Worm (Caenorhabditis elegans) whole organism, late embryonic: Measurements from ENCODE around the gene ZK666.12.

Experiments
- C08G9.2 ChIP-seq: sonication (generic microtip); optimal IDR thresholded peaks from 2 replicates; lab custom pipeline; 2016; ENCODE audit warnings: mild to moderate bottlenecking, missing genetic modification characterization, moderate library complexity, missing compliant biosample characterization
- K02D7.2 ChIP-seq: sonication (generic microtip); optimal IDR thresholded peaks from 2 replicates; lab custom pipeline; 2017; ENCODE audit warnings: mild to moderate bottlenecking, missing genetic modification characterization, missing compliant biosample characterization
- K09A11.1 ChIP-seq: sonication (generic microtip); optimal IDR thresholded peaks from 2 replicates; lab custom pipeline; 2017; ENCODE audit warnings: antibody characterized with exemption, mild to moderate bottlenecking, missing genetic modification characterization, missing compliant biosample characterization; ENCODE audit not compliant: insufficient read depth
- ceh-14 ChIP-seq: sonication (generic microtip); optimal IDR thresholded peaks from 2 replicates; lab custom pipeline; 2016; ENCODE audit warnings: missing genotype, missing genetic modification characterization, missing compliant biosample characterization
- ceh-18 ChIP-seq: sonication (generic microtip); optimal IDR thresholded peaks from 2 replicates; lab custom pipeline; 2016; ENCODE audit warnings: missing genetic modification characterization, missing compliant biosample characterization
- ceh-2 ChIP-seq: sonication (generic microtip); optimal IDR thresholded peaks from 2 replicates; lab custom pipeline; 2016; ENCODE audit warnings: missing genotype, missing genetic modification characterization, missing compliant biosample characterization
- ceh-22 ChIP-seq: sonication (generic microtip); optimal IDR thresholded peaks from 2 replicates; lab custom pipeline; 2017; ENCODE audit warnings: missing biosample characterization, missing genetic modification characterization
- ceh-31 ChIP-seq: sonication (generic microtip); optimal IDR thresholded peaks from 2 replicates; lab custom pipeline; 2016; ENCODE audit warnings: missing genetic modification characterization, missing compliant biosample characterization
- ceh-34 ChIP-seq: sonication (generic microtip); optimal IDR thresholded peaks from 2 replicates; lab custom pipeline; 2016; ENCODE audit warnings: mild to moderate bottlenecking, missing genetic modification characterization, missing compliant biosample characterization
- ceh-48 ChIP-seq: sonication (generic microtip); optimal IDR thresholded peaks from 2 replicates; lab custom pipeline; 2016; ENCODE audit warnings: missing genetic modification characterization, inconsistent platforms, missing compliant biosample characterization
- ceh-6 ChIP-seq: fragments of 200-800 bp; sonication (Bioruptor generic); optimal IDR thresholded peaks from 2 replicates; lab custom pipeline; 2018; ENCODE audit warnings: mild to moderate bottlenecking, missing genetic modification characterization, missing compliant biosample characterization
- ceh-9 ChIP-seq: sonication (generic microtip); optimal IDR thresholded peaks from 2 replicates; lab custom pipeline; 2016; ENCODE audit warnings: mild to moderate bottlenecking, missing genetic modification characterization, inconsistent platforms, missing compliant biosample characterization
- che-1 ChIP-seq: sonication (generic microtip); optimal IDR thresholded peaks from 2 replicates; lab custom pipeline; 2016; ENCODE audit warnings: mild to moderate bottlenecking, missing genetic modification characterization, missing compliant biosample characterization
- dmd-4 ChIP-seq: sonication (generic microtip); optimal IDR thresholded peaks from 2 replicates; lab custom pipeline; 2016; ENCODE audit warnings: borderline replicate concordance, missing genetic modification characterization, missing compliant biosample characterization
- elt-4 ChIP-seq: sonication (generic microtip); optimal IDR thresholded peaks from 2 replicates; lab custom pipeline; 2016; ENCODE audit warnings: missing genetic modification characterization, missing compliant biosample characterization
- ets-4 ChIP-seq: sonication (generic microtip); optimal IDR thresholded peaks from 2 replicates; lab custom pipeline; 2016; ENCODE audit warnings: missing genetic modification characterization, missing compliant biosample characterization
- eyg-1 ChIP-seq: sonication (generic microtip); optimal IDR thresholded peaks from 2 replicates; lab custom pipeline; 2016; ENCODE audit warnings: missing genotype, missing genetic modification characterization, missing compliant biosample characterization
- gmeb-2 ChIP-seq: sonication (generic microtip); optimal IDR thresholded peaks from 2 replicates; lab custom pipeline; 2016; ENCODE audit warnings: missing genetic modification characterization, inconsistent platforms, missing compliant biosample characterization
- hlh-13 ChIP-seq: fragments of 200-800 bp; sonication (Bioruptor generic); optimal IDR thresholded peaks from 2 replicates; lab custom pipeline; 2018; ENCODE audit warnings: mild to moderate bottlenecking, missing genetic modification characterization, missing compliant biosample characterization
- hlh-15 ChIP-seq: sonication (generic microtip); optimal IDR thresholded peaks from 2 replicates; lab custom pipeline; 2016; ENCODE audit warnings: missing genetic modification characterization, missing compliant biosample characterization
- hlh-30 ChIP-seq: sonication (generic microtip); optimal IDR thresholded peaks from 2 replicates; lab custom pipeline; 2017; ENCODE audit warnings: antibody characterized with exemption, missing genetic modification characterization, missing compliant biosample characterization; ENCODE audit not compliant: insufficient read depth
- lin-11 ChIP-seq: fragments of 200-800 bp; sonication (Bioruptor generic); optimal IDR thresholded peaks from 2 replicates; lab custom pipeline; 2018; ENCODE audit warnings: mild to moderate bottlenecking, missing genetic modification characterization, missing compliant biosample characterization
- mec-3 ChIP-seq: sonication (generic microtip); optimal IDR thresholded peaks from 2 replicates; lab custom pipeline; 2016; ENCODE audit warnings: borderline replicate concordance, missing genetic modification characterization, missing compliant biosample characterization
- nfya-1 ChIP-seq: sonication (generic microtip); optimal IDR thresholded peaks from 2 replicates; lab custom pipeline; 2017; ENCODE audit warnings: missing genetic modification characterization, mild to moderate bottlenecking, missing compliant biosample characterization, antibody characterized with exemption, moderate library complexity
- nhr-11 ChIP-seq: fragments of 150-350 bp; optimal IDR thresholded peaks from 2 replicates; lab custom pipeline; 2014; ENCODE audit warnings: missing biosample characterization, missing genetic modification characterization
- nhr-232 ChIP-seq: sonication (generic microtip); optimal IDR thresholded peaks from 2 replicates; lab custom pipeline; 2016; ENCODE audit warnings: missing genetic modification characterization, missing compliant biosample characterization
- npax-4 ChIP-seq: sonication (generic microtip); optimal IDR thresholded peaks from 2 replicates; lab custom pipeline; 2016; ENCODE audit warnings: missing genetic modification characterization, missing compliant biosample characterization
- pax-1 ChIP-seq: fragments of 150-350 bp; optimal IDR thresholded peaks from 2 replicates; lab custom pipeline; 2014; ENCODE audit warnings: missing biosample characterization, missing genetic modification characterization
- rnt-1 ChIP-seq: sonication (generic microtip); optimal IDR thresholded peaks from 2 replicates; lab custom pipeline; 2016; ENCODE audit warnings: missing genetic modification characterization, missing compliant biosample characterization
- sdc-2 ChIP-seq: sonication (generic microtip); optimal IDR thresholded peaks from 2 replicates; lab custom pipeline; 2016; ENCODE audit warnings: missing genotype, missing genetic modification characterization, missing compliant biosample characterization
- sox-4 ChIP-seq: sonication (generic microtip); optimal IDR thresholded peaks from 2 replicates; lab custom pipeline; 2017; ENCODE audit warnings: mild to moderate bottlenecking, missing genetic modification characterization, inconsistent platforms, missing compliant biosample characterization
- tbx-7 ChIP-seq: sonication (generic microtip); optimal IDR thresholded peaks from 2 replicates; lab custom pipeline; 2016; ENCODE audit warnings: missing genotype, missing genetic modification characterization, missing compliant biosample characterization
- ttx-3 ChIP-seq: sonication (generic microtip); optimal IDR thresholded peaks from 2 replicates; lab custom pipeline; 2016; ENCODE audit warnings: missing genetic modification reagents, missing genetic modification characterization, missing compliant biosample characterization
- unc-3 ChIP-seq, 2 experiments: fragments of 200-800 bp in 1 of 2; sonication (Bioruptor generic) in 1 of 2; sonication (generic microtip) in 1 of 2; conservative IDR thresholded peaks in 1 of 2; optimal IDR thresholded peaks in 1 of 2; 2 replicates each; pipeline versions ENCODE4 v1.3.6 to Lab custom; 2016 to 2022; ENCODE audit warnings: missing compliant biosample characterization in 2 of 2, missing genetic modification characterization in 2 of 2, missing genetic modification reagents in 1 of 2
- unc-42 ChIP-seq: sonication (generic microtip); optimal IDR thresholded peaks from 2 replicates; lab custom pipeline; 2016; ENCODE audit warnings: missing genotype, missing genetic modification characterization, missing compliant biosample characterization
- unc-86 ChIP-seq: sonication (generic microtip); optimal IDR thresholded peaks from 2 replicates; lab custom pipeline; 2016; ENCODE audit warnings: missing genetic modification characterization, missing compliant biosample characterization
- zip-5 ChIP-seq: sonication (generic microtip); optimal IDR thresholded peaks from 2 replicates; lab custom pipeline; 2016; ENCODE audit warnings: missing genetic modification characterization, missing compliant biosample characterization
- ztf-16 ChIP-seq: sonication (generic microtip); optimal IDR thresholded peaks from 2 replicates; lab custom pipeline; 2017; ENCODE audit warnings: missing genetic modification characterization, missing compliant biosample characterization

The ZK666.12 gene

DNA sequence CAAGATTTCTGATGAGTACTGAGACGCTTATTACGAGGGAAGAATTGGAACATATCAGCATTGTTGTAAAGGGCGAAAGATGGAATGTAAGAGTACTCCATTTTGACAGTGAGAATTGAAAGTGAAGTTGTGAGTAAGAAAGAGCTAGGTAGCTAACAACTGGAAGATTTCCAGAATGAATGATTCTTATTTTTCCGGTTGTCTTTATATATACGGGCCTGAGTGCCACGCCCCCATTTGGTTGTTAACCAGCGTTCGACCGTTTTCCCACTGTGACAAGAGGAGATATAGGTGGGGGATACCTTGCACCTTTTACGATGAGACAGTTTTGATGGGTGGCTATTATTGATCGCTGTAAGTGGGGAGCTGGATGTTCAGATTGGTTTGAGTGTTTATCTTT, 24.8 kb upstream of the ZK666.12 start, which contains the start of gene ZK666.1:
Gene ZK666.1 (minus strand): TSS at position 101 of the 400 bp plus-strand sequence.
- no peak for TF ChIP-seq K02D7.2
- no peak for TF ChIP-seq C08G9.2 (tag; lab: Kevin White, UChicago)
- TF ChIP-seq hlh-15 (tag; lab: Kevin White, UChicago), result no peak
- TF ChIP-seq ceh-34 (tag; lab: Kevin White, UChicago), result no peak
- TF ChIP-seq npax-4, result no peak
- no peak for TF ChIP-seq ceh-14
- TF ChIP-seq ceh-31 (tag; lab: Kevin White, UChicago), result no peak
- no peak for TF ChIP-seq pax-1 (tag; lab: Kevin White, UChicago)
- no peak for TF ChIP-seq zip-5

DNA sequence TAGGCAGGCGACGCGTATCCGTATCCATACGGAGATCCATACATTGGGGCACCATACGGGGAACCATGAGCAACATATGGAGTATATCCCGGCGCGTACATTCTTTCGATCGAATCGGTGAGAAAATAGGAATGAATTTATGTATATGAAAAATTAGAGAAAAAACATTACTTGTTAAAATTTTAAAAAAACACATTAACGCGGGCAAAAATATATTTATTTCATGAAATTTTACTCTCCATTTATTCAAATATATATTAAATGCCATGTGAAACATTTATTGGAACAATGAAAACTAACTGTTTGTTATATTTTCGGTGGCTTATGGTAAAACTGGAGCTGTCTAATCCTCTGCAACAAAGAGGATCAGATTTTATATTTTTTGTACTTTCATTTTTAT, 24.2 kb upstream of the ZK666.12 start, which contains the start of gene ZK666.2:
Gene ZK666.2 (minus strand): TSS at position 101 of the 400 bp plus-strand sequence.
- no peak for TF ChIP-seq eyg-1 (tag; lab: Kevin White, UChicago)
- no peak for TF ChIP-seq ceh-22
- no peak for TF ChIP-seq pax-1 (tag; lab: Kevin White, UChicago)
- TF ChIP-seq che-1 (tag; lab: Kevin White, UChicago), result no peak
- TF ChIP-seq dmd-4, result no peak
- TF ChIP-seq nhr-11 (tag; lab: Kevin White, UChicago), result no peak
- no peak for TF ChIP-seq elt-4 (tag; lab: Kevin White, UChicago)
- no peak for TF ChIP-seq hlh-30 (tag; lab: Kevin White, UChicago)
- TF ChIP-seq unc-86, result no peak
- no peak for TF ChIP-seq ztf-16 (tag; lab: Kevin White, UChicago)

- TF ChIP-seq ceh-6 (GFP tag; lab: Kevin White, UChicago) (no peak), ceh-9 (tag; lab: Kevin White, UChicago) (no peak), rnt-1 (no peak), tbx-7 (tag; lab: Kevin White, UChicago) (no peak), ceh-18 (no peak), nhr-232 (tag; lab: Kevin White, UChicago) (no peak), dmd-4 (no peak), ceh-48 (no peak), K09A11.1 (no peak), mec-3 (tag; lab: Kevin White, UChicago) (no peak)
Measured at ce11 chrII:10476039-10476438, 20.0 kb upstream of the ZK666.12 start, which contains the start of gene clec-58. Gene clec-58 (minus strand): TSS chrII:10476139.

- TF ChIP-seq gmeb-2 (tag; lab: Kevin White, UChicago), result no peak
- TF ChIP-seq ceh-2 (tag; lab: Kevin White, UChicago), result no peak
- TF ChIP-seq unc-42 (tag; lab: Kevin White, UChicago), result no peak
- TF ChIP-seq sdc-2, result no peak
- no peak for TF ChIP-seq pax-1 (tag; lab: Kevin White, UChicago)
- TF ChIP-seq ets-4 (tag; lab: Kevin White, UChicago), result no peak
- no peak for TF ChIP-seq ceh-34 (tag; lab: Kevin White, UChicago)
- TF ChIP-seq ttx-3 (tag; lab: Kevin White, UChicago), result no peak
- no peak for TF ChIP-seq ztf-16 (tag; lab: Kevin White, UChicago)
- TF ChIP-seq nfya-1, result no peak
- TF ChIP-seq lin-11 (tag; lab: Kevin White, UChicago), result no peak
- TF ChIP-seq unc-3 (GFP tag; conservative IDR thresholded peaks at IDR 0.05; lab: Robert Waterston, UW), result no peak
- no peak for TF ChIP-seq unc-3 (tag; optimal IDR thresholded peaks at IDR 0.05; lab: Kevin White, UChicago)
- no peak for TF ChIP-seq hlh-13 (GFP tag; lab: Kevin White, UChicago)
- TF ChIP-seq sox-4 (tag; lab: Kevin White, UChicago), result no peak
Measured at ce11 chrII:10476959-10477358, 19.1 kb upstream of the ZK666.12 start, which contains the start of gene ZK666.4. Gene ZK666.4 (plus strand): TSS chrII:10477259.
